Worm (Caenorhabditis elegans) whole organism, L4 larva: ENCODE measurements around the gene lys-8.

Source experiments
- D1046.2 ChIP-seq: fragments of 200-800 bp; sonication (Bioruptor generic); IDR thresholded peaks from 2 replicates; pipeline ENCODE4 v1.3.6; 2022; ENCODE audit warnings: missing genetic modification characterization, missing compliant biosample characterization
- aly-2 ChIP-seq: sonication (generic microtip); optimal IDR thresholded peaks from 2 replicates; lab custom pipeline; 2018; ENCODE audit warnings: missing biosample characterization, missing genetic modification characterization
- arid-1 ChIP-seq: fragments of 200-800 bp; sonication (Bioruptor generic); conservative IDR thresholded peaks from 2 replicates; pipeline ENCODE4 v1.3.6; 2022; ENCODE audit warnings: missing genetic modification reagents, missing genetic modification characterization, missing compliant biosample characterization
- fkh-10 ChIP-seq: fragments of 150-350 bp; optimal IDR thresholded peaks from 2 replicates; lab custom pipeline; 2014; ENCODE audit warnings: missing biosample characterization, missing genetic modification reagents, missing genetic modification characterization
- hmg-1.1 ChIP-seq: fragments of 200-800 bp; sonication (Bioruptor generic); IDR thresholded peaks from 2 replicates; pipeline ENCODE4 v1.3.6; 2022; ENCODE audit warnings: missing genetic modification reagents, missing genetic modification characterization, missing compliant biosample characterization
- lsy-2 ChIP-seq, 2 experiments: fragments of 150-350 bp in 1 of 2; sonication (generic microtip) in 1 of 2; optimal IDR thresholded peaks; 2 replicates each; lab custom pipeline; 2014 to 2017; ENCODE audit warnings: missing biosample characterization in 2 of 2, missing genetic modification characterization in 2 of 2
- mep-1 ChIP-seq: fragments of 150-350 bp; sonication (generic microtip); optimal IDR thresholded peaks from 3 replicates; lab custom pipeline; 2014; ENCODE audit warnings: missing biosample characterization, missing genetic modification characterization
- nhr-28 ChIP-seq: fragments of 150-350 bp; optimal IDR thresholded peaks from 2 replicates; lab custom pipeline; 2014; ENCODE audit warnings: missing biosample characterization, missing genetic modification characterization
- nhr-77 ChIP-seq: fragments of 150-350 bp; optimal IDR thresholded peaks from 2 replicates; lab custom pipeline; 2014; ENCODE audit warnings: missing biosample characterization, missing genetic modification characterization
- zfp-3 ChIP-seq: fragments of 200-800 bp; sonication (Bioruptor generic); conservative IDR thresholded peaks from 2 replicates; pipeline ENCODE4 v1.3.6; 2022; ENCODE audit warnings: missing genetic modification reagents, missing genetic modification characterization, missing compliant biosample characterization

DNA sequence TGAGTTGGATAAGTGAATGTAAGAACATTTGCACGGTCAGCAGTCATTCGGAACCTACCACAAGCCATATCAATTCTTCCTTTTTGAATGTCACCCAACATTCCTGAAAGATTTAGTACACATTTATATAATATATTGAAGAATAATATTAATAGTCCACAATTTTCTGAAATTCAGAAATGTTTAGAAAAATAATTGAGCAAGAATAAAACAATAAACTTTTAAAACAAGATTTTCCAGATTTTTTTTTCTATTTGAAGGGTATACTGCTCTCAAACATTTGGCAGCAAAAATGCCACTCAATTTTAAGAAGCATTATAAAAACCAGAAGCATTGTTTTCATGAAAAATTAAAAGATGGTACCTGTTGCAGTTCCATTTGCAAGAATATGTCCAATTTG, 50.8 kb downstream of the lys-8 start, which contains the start of gene F59E12.8:
- TF ChIP-seq nhr-28 (tag; lab: Kevin White, UChicago) = no peak
- TF ChIP-seq aly-2 = no peak
- TF ChIP-seq lsy-2 (tag; optimal IDR thresholded peaks at IDR 0.05; lab: Kevin White, UChicago) = no peak
- TF ChIP-seq zfp-3 (GFP tag; lab: Robert Waterston, UW) = no peak
- no peak for TF ChIP-seq fkh-10 (GFP tag; lab: Kevin White, UChicago)
- TF ChIP-seq mep-1 (tag; lab: Kevin White, UChicago) = no peak
- no peak for TF ChIP-seq D1046.2
- no peak for TF ChIP-seq arid-1
- no peak for TF ChIP-seq hmg-1.1 (GFP tag; lab: Robert Waterston, UW)
- no peak for TF ChIP-seq nhr-77 (tag; lab: Kevin White, UChicago)
